Fruit fly (Drosophila melanogaster): ENCODE results near the gene CG5250.

DNA sequence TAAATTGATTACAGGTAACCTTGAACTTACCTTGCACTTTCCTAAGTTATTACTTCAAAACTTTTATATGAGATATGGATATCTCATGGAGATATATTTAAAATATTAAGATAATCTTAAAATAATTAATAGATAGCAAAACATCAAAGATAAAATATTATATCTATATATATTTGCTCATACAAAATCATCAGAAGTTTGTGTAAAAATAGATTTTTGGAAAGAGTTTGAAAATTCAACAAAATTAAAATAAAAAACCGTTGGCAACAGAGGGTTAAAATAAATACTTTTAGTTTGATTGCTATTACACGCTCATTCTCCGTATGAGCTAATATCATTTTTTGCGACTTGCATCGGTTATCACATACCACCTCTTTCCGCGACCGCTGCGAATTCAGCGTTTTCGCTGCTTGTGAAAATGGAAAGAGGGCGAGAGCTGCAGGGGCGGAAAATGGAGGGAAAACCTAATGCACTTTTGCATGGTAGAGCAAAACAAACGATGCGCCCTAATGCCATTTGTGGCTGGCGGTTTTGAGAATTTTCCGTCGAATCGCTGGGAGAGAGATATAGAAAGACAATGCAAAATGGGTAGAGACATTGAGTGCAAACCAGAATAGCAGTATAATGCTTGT, 16.4 kb downstream of the CG5250 start:
- TF ChIP-seq Snoo (tag; optimal IDR thresholded peaks at IDR 0.05) (no peak), Pif1A (GFP tag; optimal IDR thresholded peaks at IDR 0.05) (no peak), CG14655 (GFP tag; optimal IDR thresholded peaks at IDR 0.05) (no peak), fd96Ca (GFP tag; IDR thresholded peaks at IDR 0.05) (no peak), CG10348 (GFP tag; IDR thresholded peaks at IDR 0.05) (no peak), CG12605 (GFP tag; IDR thresholded peaks at IDR 0.05) (no peak), rn (GFP tag; IDR thresholded peaks at IDR 0.05) (no peak), CG9948 (tag; optimal IDR thresholded peaks at IDR 0.05) (no peak)
